Fruit fly (Drosophila melanogaster) whole organism, embryonic: ENCODE results near the gene Tyler.

Experiments
- Ada2b ChIP-seq: fragments of 200-800 bp; sonication (Bioruptor generic); IDR thresholded peaks from 2 replicates; pipeline ENCODE4 v1.3.6; 2022; ENCODE audit warnings: missing biosample characterization, missing genetic modification characterization
- B-H1 ChIP-seq: fragments of 200-800 bp; sonication (Bioruptor generic); IDR thresholded peaks from 3 replicates; pipeline ENCODE4 v1.3.6; 2022; ENCODE audit warnings: missing biosample characterization, missing genetic modification characterization
- BEAF-32 ChIP-seq: fragments of 200-800 bp; sonication (Bioruptor generic); optimal IDR thresholded peaks from 3 replicates; lab custom pipeline; 2017; ENCODE audit warnings: missing biosample characterization, missing genetic modification characterization, mild to moderate bottlenecking, moderate library complexity, missing genetic modification reagents
- CG10267 ChIP-seq: fragments of 200-800 bp; sonication (Bioruptor generic); optimal IDR thresholded peaks from 2 replicates; lab custom pipeline; 2018; ENCODE audit warnings: missing biosample characterization, mild to moderate bottlenecking, missing genetic modification characterization, moderate library complexity
- CG10366 ChIP-seq: fragments of 200-800 bp; sonication (Bioruptor generic); IDR thresholded peaks from 2 replicates; pipeline ENCODE4 v1.3.6; 2022; ENCODE audit warnings: missing biosample characterization, missing genetic modification characterization
- CG10543 ChIP-seq: fragments of 200-800 bp; sonication (Bioruptor generic); optimal IDR thresholded peaks from 3 replicates; lab custom pipeline; 2017; ENCODE audit warnings: missing biosample characterization, mild to moderate bottlenecking, missing genetic modification characterization, moderate library complexity
- CG11398 ChIP-seq: fragments of 200-800 bp; sonication (Bioruptor generic); optimal IDR thresholded peaks from 2 replicates; lab custom pipeline; 2016; ENCODE audit warnings: missing biosample characterization, missing genetic modification characterization
- CG13894 ChIP-seq: fragments of 200-800 bp; sonication (Bioruptor generic); optimal IDR thresholded peaks from 3 replicates; lab custom pipeline; 2018; ENCODE audit warnings: missing biosample characterization, mild to moderate bottlenecking, missing genetic modification characterization, moderate library complexity
- CG15073 ChIP-seq: fragments of 200-800 bp; sonication (Bioruptor generic); optimal IDR thresholded peaks from 2 replicates; lab custom pipeline; 2016; ENCODE audit warnings: missing biosample characterization, missing genetic modification characterization
- CG15269 ChIP-seq: fragments of 200-800 bp; sonication (Bioruptor generic); optimal IDR thresholded peaks from 2 replicates; lab custom pipeline; 2018; ENCODE audit warnings: missing biosample characterization, mild to moderate bottlenecking, missing genetic modification characterization, moderate library complexity
- CG15479 ChIP-seq: fragments of 200-800 bp; sonication (Bioruptor generic); optimal IDR thresholded peaks from 3 replicates; lab custom pipeline; 2019; ENCODE audit warnings: missing biosample characterization, mild to moderate bottlenecking, missing genetic modification characterization, moderate library complexity
- CG17829 ChIP-seq: fragments of 200-800 bp; optimal IDR thresholded peaks from 2 replicates; lab custom pipeline; 2019; ENCODE audit warnings: missing biosample characterization, mild to moderate bottlenecking, missing genetic modification characterization, moderate library complexity
- CG18599 ChIP-seq: fragments of 200-800 bp; sonication (Bioruptor generic); optimal IDR thresholded peaks from 3 replicates; lab custom pipeline; 2017; ENCODE audit warnings: missing biosample characterization, missing genetic modification characterization, mild to moderate bottlenecking, moderate library complexity, missing genetic modification reagents
- CG18764 ChIP-seq: fragments of 200-800 bp; sonication (Bioruptor generic); optimal IDR thresholded peaks from 3 replicates; lab custom pipeline; 2016; ENCODE audit warnings: missing biosample characterization, missing genetic modification characterization
- CG3281 ChIP-seq: fragments of 200-800 bp; sonication (Bioruptor generic); optimal IDR thresholded peaks from 3 replicates; lab custom pipeline; 2017; ENCODE audit warnings: missing biosample characterization, mild to moderate bottlenecking, missing genetic modification characterization
- CG34224 ChIP-seq: fragments of 200-800 bp; sonication (Bioruptor generic); IDR thresholded peaks from 3 replicates; pipeline ENCODE4 v1.3.6; 2022; ENCODE audit warnings: missing biosample characterization, missing genetic modification characterization; ENCODE audit not compliant: partially characterized antibody
- CG5953 ChIP-seq: fragments of 200-800 bp; sonication (Bioruptor generic); IDR thresholded peaks from 2 replicates; pipeline ENCODE4 v1.3.6; 2022; ENCODE audit warnings: missing biosample characterization, missing genetic modification characterization
- CG6254 ChIP-seq: fragments of 200-800 bp; sonication (Bioruptor generic); optimal IDR thresholded peaks from 3 replicates; lab custom pipeline; 2017; ENCODE audit warnings: mild to moderate bottlenecking, missing biosample characterization, missing genetic modification reagents, missing genetic modification characterization
- CG6683 ChIP-seq: fragments of 200-800 bp; sonication (Bioruptor generic); optimal IDR thresholded peaks from 2 replicates; lab custom pipeline; 2017; ENCODE audit warnings: missing biosample characterization, mild to moderate bottlenecking, missing genetic modification characterization, missing genetic modification reagents
- CG6854 ChIP-seq: fragments of 200-800 bp; sonication (Bioruptor generic); optimal IDR thresholded peaks from 3 replicates; lab custom pipeline; 2017; ENCODE audit warnings: missing biosample characterization, mild to moderate bottlenecking, missing genetic modification characterization
- CG7963 ChIP-seq: fragments of 200-800 bp; sonication (Bioruptor generic); IDR thresholded peaks from 3 replicates; pipeline ENCODE4 v1.3.6; 2022; ENCODE audit warnings: missing biosample characterization, missing genetic modification characterization; ENCODE audit not compliant: partially characterized antibody
- CG8478 ChIP-seq: fragments of >200 bp; optimal IDR thresholded peaks from 2 replicates; lab custom pipeline; 2018
- CG8765 ChIP-seq: fragments of 200-800 bp; sonication (Bioruptor generic); IDR thresholded peaks from 2 replicates; pipeline ENCODE4 v1.3.6; 2022; ENCODE audit warnings: missing biosample characterization, missing genetic modification characterization
- CkIIα-i1 ChIP-seq: fragments of 200-800 bp; sonication (Bioruptor generic); IDR thresholded peaks from 2 replicates; pipeline ENCODE4 v1.3.6; 2022; ENCODE audit warnings: missing biosample characterization, missing genetic modification characterization
- Dek ChIP-seq: fragments of 200-800 bp; sonication (Bioruptor generic); optimal IDR thresholded peaks from 3 replicates; lab custom pipeline; 2019; ENCODE audit warnings: missing biosample characterization, mild to moderate bottlenecking, missing genetic modification characterization, moderate library complexity
- Dp ChIP-seq: fragments of 200-800 bp; sonication (Bioruptor generic); optimal IDR thresholded peaks from 2 replicates; lab custom pipeline; 2018; ENCODE audit warnings: missing biosample characterization, mild to moderate bottlenecking, missing genetic modification characterization, moderate library complexity
- MESR4 ChIP-seq: fragments of 200-800 bp; sonication (Bioruptor generic); optimal IDR thresholded peaks from 2 replicates; lab custom pipeline; 2018; ENCODE audit warnings: missing biosample characterization, mild to moderate bottlenecking, missing genetic modification characterization, moderate library complexity
- Max ChIP-seq: fragments of 200-800 bp; sonication (Bioruptor generic); optimal IDR thresholded peaks from 2 replicates; lab custom pipeline; 2016; ENCODE audit warnings: missing biosample characterization, mild to moderate bottlenecking, missing genetic modification characterization
- Opbp ChIP-seq: fragments of 200-800 bp; sonication (Bioruptor generic); IDR thresholded peaks from 3 replicates; pipeline ENCODE4 v1.3.6; 2022; ENCODE audit warnings: missing biosample characterization, missing genetic modification characterization; ENCODE audit not compliant: partially characterized antibody
- Sin3A ChIP-seq: fragments of >200 bp; optimal IDR thresholded peaks from 2 replicates; lab custom pipeline; 2018
- al ChIP-seq: fragments of 200-800 bp; sonication (Bioruptor generic); IDR thresholded peaks from 2 replicates; pipeline ENCODE4 v1.3.6; 2022; ENCODE audit warnings: missing biosample characterization, missing genetic modification characterization
- en ChIP-seq: fragments of 200-800 bp; sonication (Bioruptor generic); optimal IDR thresholded peaks from 2 replicates; lab custom pipeline; 2016; ENCODE audit warnings: missing biosample characterization, missing genetic modification characterization
- gcm ChIP-seq: fragments of 200-800 bp; sonication (Bioruptor generic); optimal IDR thresholded peaks from 2 replicates; lab custom pipeline; 2019; ENCODE audit warnings: missing biosample characterization, mild to moderate bottlenecking, missing genetic modification characterization, moderate library complexity
- gfzf ChIP-seq: fragments of 200-800 bp; sonication (Bioruptor generic); optimal IDR thresholded peaks from 2 replicates; lab custom pipeline; 2016; ENCODE audit warnings: missing biosample characterization, mild to moderate bottlenecking, missing genetic modification characterization, moderate library complexity
- gt ChIP-seq: fragments of 200-800 bp; sonication (Bioruptor generic); IDR thresholded peaks from 2 replicates; pipeline ENCODE4 v1.3.6; 2022; ENCODE audit warnings: missing biosample characterization, missing genetic modification characterization
- insv ChIP-seq, 2 experiments: fragments of 200-800 bp; sonication (Bioruptor generic); optimal IDR thresholded peaks; 3 replicates each; lab custom pipeline; 2016 to 2018; ENCODE audit warnings: missing biosample characterization in 2 of 2, missing genetic modification characterization in 2 of 2
- nerfin-1 ChIP-seq: fragments of 200-800 bp; sonication (Bioruptor generic); optimal IDR thresholded peaks from 3 replicates; lab custom pipeline; 2019; ENCODE audit warnings: missing biosample characterization, mild to moderate bottlenecking, missing genetic modification characterization, moderate library complexity
- nerfin-2 ChIP-seq: fragments of 200-800 bp; sonication (Bioruptor generic); IDR thresholded peaks from 2 replicates; pipeline ENCODE4 v1.3.6; 2022; ENCODE audit warnings: missing biosample characterization, missing genetic modification characterization; ENCODE audit not compliant: partially characterized antibody
- pb ChIP-seq: fragments of 200-800 bp; sonication (Bioruptor generic); optimal IDR thresholded peaks from 3 replicates; lab custom pipeline; 2016; ENCODE audit warnings: missing biosample characterization, missing genetic modification characterization
- pzg ChIP-seq: fragments of 200-800 bp; sonication (Bioruptor generic); optimal IDR thresholded peaks from 3 replicates; lab custom pipeline; 2018; ENCODE audit warnings: missing biosample characterization, mild to moderate bottlenecking, missing genetic modification characterization, moderate library complexity
- ranshi ChIP-seq: fragments of 200-800 bp; sonication (Bioruptor generic); IDR thresholded peaks from 2 replicates; pipeline ENCODE4 v1.3.6; 2022; ENCODE audit warnings: missing biosample characterization, missing genetic modification characterization
- rib ChIP-seq: fragments of 200-800 bp; sonication (Bioruptor generic); IDR thresholded peaks from 2 replicates; pipeline ENCODE4 v1.3.6; 2022; ENCODE audit warnings: missing biosample characterization, missing genetic modification characterization
- schlank ChIP-seq: fragments of 200-800 bp; sonication (Bioruptor generic); optimal IDR thresholded peaks from 2 replicates; lab custom pipeline; 2018; ENCODE audit warnings: missing biosample characterization, mild to moderate bottlenecking, missing genetic modification characterization
- sna ChIP-seq: fragments of 200-800 bp; sonication (Bioruptor generic); IDR thresholded peaks from 2 replicates; pipeline ENCODE4 v1.3.6; 2022; ENCODE audit warnings: missing biosample characterization, missing genetic modification characterization; ENCODE audit not compliant: partially characterized antibody
- tna ChIP-seq: fragments of 200-800 bp; sonication (Bioruptor generic); IDR thresholded peaks from 2 replicates; pipeline ENCODE4 v1.3.6; 2022; ENCODE audit warnings: missing biosample characterization, missing genetic modification characterization; ENCODE audit not compliant: partially characterized antibody
- tup ChIP-seq: fragments of 200-800 bp; sonication (Bioruptor generic); optimal IDR thresholded peaks from 2 replicates; lab custom pipeline; 2016; ENCODE audit warnings: missing biosample characterization, mild to moderate bottlenecking, missing genetic modification characterization, moderate library complexity
- tx ChIP-seq: fragments of 200-800 bp; sonication (Bioruptor generic); optimal IDR thresholded peaks from 2 replicates; lab custom pipeline; 2016; ENCODE audit warnings: missing biosample characterization, missing genetic modification characterization
- unc-4 ChIP-seq: fragments of 200-800 bp; sonication (Bioruptor generic); IDR thresholded peaks from 2 replicates; pipeline ENCODE4 v1.3.6; 2022; ENCODE audit warnings: missing biosample characterization, missing genetic modification characterization; ENCODE audit not compliant: partially characterized antibody
- zen2 ChIP-seq: fragments of 200-800 bp; sonication (Bioruptor generic); IDR thresholded peaks from 3 replicates; pipeline ENCODE4 v1.3.6; 2022; ENCODE audit warnings: missing biosample characterization, missing genetic modification characterization; ENCODE audit not compliant: partially characterized antibody

Gene Tyler

DNA sequence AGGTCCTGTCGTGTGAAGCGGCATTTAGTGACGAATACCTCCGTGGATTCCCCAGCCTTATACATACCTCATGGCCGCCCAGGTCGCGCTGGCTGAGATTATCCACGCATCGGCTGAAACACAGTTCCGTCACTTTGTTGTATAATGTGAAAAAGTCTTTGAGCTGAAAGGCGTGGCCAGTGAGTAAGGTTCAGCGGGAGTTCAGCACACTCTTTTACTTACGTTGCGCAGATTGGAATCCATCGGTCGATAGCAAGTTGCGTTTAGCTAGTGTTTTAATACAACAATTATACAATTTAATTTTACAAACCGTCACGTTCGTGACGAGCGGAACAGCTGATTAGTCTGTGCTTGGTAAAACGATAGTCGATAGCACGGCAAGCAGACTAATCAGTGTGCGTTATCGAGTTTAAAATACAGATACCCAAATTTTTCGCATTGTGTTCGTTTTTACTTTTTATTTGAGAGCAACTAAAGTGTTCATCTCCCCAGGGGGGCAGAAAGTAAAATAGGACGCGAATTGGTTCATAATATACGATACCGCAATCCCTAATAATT, 6.9 kb downstream of the Tyler start, which contains the start of the genes Pstk and Tim9b (continued):
- TF ChIP-seq schlank (tag; lab: Kevin White, UChicago) (no peak), pzg (peak; percentile 38), B-H1 (GFP tag; lab: Robert Waterston, UW) (no peak), CG10543 (GFP tag; lab: Kevin White, UChicago) (no peak), CG6683 (no peak), nerfin-1 (tag; lab: Kevin White, UChicago) (no peak), CG6254 (GFP tag; lab: Kevin White, UChicago) (no peak), CG17829 (tag; lab: Kevin White, UChicago) (no peak), rib (GFP tag; lab: Robert Waterston, UW) (no peak), unc-4 (GFP tag; lab: Robert Waterston, UW) (peak; percentile 46; the same call in 1 of the 2 replicates), CG34224 (GFP tag; lab: Robert Waterston, UW) (peak; percentile 62), CG13894 (tag; lab: Kevin White, UChicago) (no peak), sna (0 out of 2 replicates have a peak, but pooled peaks have one; percentile 46), CG7963 (GFP tag; lab: Robert Waterston, UW) (peak; percentile 69), nerfin-2 (GFP tag; lab: Robert Waterston, UW) (peak; percentile 29; the same call in 1 of the 2 replicates), Max (GFP tag; lab: Kevin White, UChicago) (no peak), CkIIα-i1 (GFP tag; lab: Robert Waterston, UW) (no peak), CG11398 (GFP tag; lab: Kevin White, UChicago) (no peak), Opbp (GFP tag; lab: Robert Waterston, UW) (peak; percentile 59; the same call in 2 of the 3 replicates), gcm (GFP tag; lab: Kevin White, UChicago) (no peak), ranshi (GFP tag; lab: Robert Waterston, UW) (no peak), CG15073 (GFP tag; lab: Kevin White, UChicago) (no peak), CG3281 (GFP tag; lab: Kevin White, UChicago) (no peak), CG8765 (GFP tag; lab: Robert Waterston, UW) (no peak), tx (GFP tag; lab: Kevin White, UChicago) (no peak), MESR4 (GFP tag; lab: Kevin White, UChicago) (peak; percentile 46), CG18764 (GFP tag; lab: Kevin White, UChicago) (no peak), Dek (no peak), al (GFP tag; lab: Robert Waterston, UW) (no peak), CG15479 (no peak), zen2 (GFP tag; lab: Robert Waterston, UW) (peak; percentile 45; the same call in 2 of the 3 replicates), CG10267 (tag; lab: Kevin White, UChicago) (no peak), BEAF-32 (GFP tag; lab: Kevin White, UChicago) (peak; percentile 55), Sin3A (lab: Kevin White, UChicago) (no peak), CG10366 (no peak), CG5953 (GFP tag; lab: Robert Waterston, UW) (no peak), gt (no peak), tna (GFP tag; lab: Robert Waterston, UW) (peak; percentile 68), Ada2b (GFP tag; lab: Robert Waterston, UW) (no peak), tup (GFP tag; lab: Kevin White, UChicago) (no peak), CG6854 (GFP tag; lab: Kevin White, UChicago) (no peak), CG15269 (no peak), pb (GFP tag; lab: Kevin White, UChicago) (no peak), CG18599 (no peak), Dp (peak; percentile 77), insv (GFP tag; optimal IDR thresholded peaks at IDR 0.05; lab: Kevin White, UChicago) (no peak), en (GFP tag; lab: Kevin White, UChicago) (no peak), gfzf (GFP tag; lab: Kevin White, UChicago) (no peak), CG8478 (lab: Kevin White, UChicago) (no peak)
